Worm (Caenorhabditis elegans) whole organism, L3 larva: ENCODE data around the gene brd-1.

Experiments used
- ZK546.5 ChIP-seq: sonication (generic microtip); optimal IDR thresholded peaks from 2 replicates; lab custom pipeline; 2017; ENCODE audit warnings: missing biosample characterization, missing genetic modification characterization
- aly-2 ChIP-seq: fragments of 150-350 bp; optimal IDR thresholded peaks from 2 replicates; lab custom pipeline; 2014; ENCODE audit warnings: missing biosample characterization, missing genetic modification characterization
- ama-1 ChIP-seq: fragments of 150-350 bp; optimal IDR thresholded peaks from 2 replicates; lab custom pipeline; 2018
- ceh-28 ChIP-seq: fragments of 150-350 bp; optimal IDR thresholded peaks from 2 replicates; lab custom pipeline; 2014; ENCODE audit warnings: missing biosample characterization, missing genetic modification reagents, missing genetic modification characterization
- ceh-82 ChIP-seq: fragments of 150-350 bp; optimal IDR thresholded peaks from 2 replicates; lab custom pipeline; 2014; ENCODE audit warnings: missing biosample characterization, missing genetic modification characterization
- egl-5 ChIP-seq: fragments of 150-350 bp; optimal IDR thresholded peaks from 2 replicates; lab custom pipeline; 2017; ENCODE audit warnings: missing biosample characterization, missing genetic modification reagents, missing genetic modification characterization, inconsistent platforms
- elt-1 ChIP-seq: fragments of 150-350 bp; optimal IDR thresholded peaks from 2 replicates; lab custom pipeline; 2014; ENCODE audit warnings: missing biosample characterization, missing genetic modification characterization
- elt-2 ChIP-seq: sonication (generic microtip); optimal IDR thresholded peaks from 2 replicates; lab custom pipeline; 2016; ENCODE audit warnings: missing genetic modification reagents, mild to moderate bottlenecking, missing genetic modification characterization, missing compliant biosample characterization
- elt-3 ChIP-seq, 3 experiments: fragments of 150-350 bp in 1 of 3; sonication (generic microtip) in 2 of 3; optimal IDR thresholded peaks; 2 replicates in 2 of 3; 4 replicates in 1 of 3; lab custom pipeline; 2014 to 2017; ENCODE audit warnings: missing biosample characterization in 3 of 3, missing genetic modification characterization in 3 of 3
- eor-1 ChIP-seq, 2 experiments: fragments of 150-350 bp; optimal IDR thresholded peaks; 2 replicates each; lab custom pipeline; 2014 to 2018; ENCODE audit warnings: missing biosample characterization in 2 of 2, missing genetic modification characterization in 2 of 2
- fkh-10 ChIP-seq: sonication (generic microtip); optimal IDR thresholded peaks from 2 replicates; lab custom pipeline; 2017; ENCODE audit warnings: missing biosample characterization, missing genetic modification reagents, missing genetic modification characterization
- fos-1 ChIP-seq: fragments of 150-350 bp; optimal IDR thresholded peaks from 2 replicates; lab custom pipeline; 2014; ENCODE audit warnings: missing biosample characterization, missing genetic modification characterization
- hmg-11 ChIP-seq: sonication (generic microtip); optimal IDR thresholded peaks from 2 replicates; lab custom pipeline; 2016; ENCODE audit warnings: missing genetic modification characterization, missing compliant biosample characterization
- jun-1 ChIP-seq: fragments of 150-350 bp; optimal IDR thresholded peaks from 2 replicates; lab custom pipeline; 2014; ENCODE audit warnings: missing biosample characterization, missing genetic modification reagents, missing genetic modification characterization
- lin-15B ChIP-seq: fragments of 150-350 bp; optimal IDR thresholded peaks from 2 replicates; lab custom pipeline; 2014; ENCODE audit warnings: missing biosample characterization, missing genetic modification characterization
- lin-39 ChIP-seq: fragments of 150-350 bp; optimal IDR thresholded peaks from 2 replicates; lab custom pipeline; 2018; ENCODE audit warnings: missing biosample characterization, missing genetic modification reagents, missing genetic modification characterization
- lsy-12 ChIP-seq: sonication (generic microtip); optimal IDR thresholded peaks from 2 replicates; lab custom pipeline; 2016; ENCODE audit warnings: mild to moderate bottlenecking, missing genetic modification characterization, missing compliant biosample characterization
- mdl-1 ChIP-seq: fragments of 150-350 bp; optimal IDR thresholded peaks from 2 replicates; lab custom pipeline; 2014; ENCODE audit warnings: missing biosample characterization, missing genetic modification characterization
- nfya-1 ChIP-seq: sonication (generic microtip); optimal IDR thresholded peaks from 2 replicates; lab custom pipeline; 2017; ENCODE audit warnings: missing genetic modification characterization, mild to moderate bottlenecking, missing compliant biosample characterization, antibody characterized with exemption, moderate library complexity; ENCODE audit not compliant: insufficient read depth
- nhr-11 ChIP-seq: fragments of 150-350 bp; optimal IDR thresholded peaks from 2 replicates; lab custom pipeline; 2014; ENCODE audit warnings: missing biosample characterization, missing genetic modification characterization
- nhr-12 ChIP-seq: fragments of 150-350 bp; optimal IDR thresholded peaks from 2 replicates; lab custom pipeline; 2014; ENCODE audit warnings: missing biosample characterization, missing genetic modification characterization
- nhr-23 ChIP-seq: fragments of 150-350 bp; optimal IDR thresholded peaks from 2 replicates; lab custom pipeline; 2014; ENCODE audit warnings: missing biosample characterization, missing genetic modification reagents, missing genetic modification characterization
- nhr-237 ChIP-seq: fragments of 150-350 bp; optimal IDR thresholded peaks from 2 replicates; lab custom pipeline; 2014; ENCODE audit warnings: missing biosample characterization, missing genetic modification characterization
- nhr-25 ChIP-seq: sonication (generic microtip); optimal IDR thresholded peaks from 2 replicates; lab custom pipeline; 2017; ENCODE audit warnings: missing biosample characterization, missing genetic modification characterization
- nhr-28 ChIP-seq: fragments of 150-350 bp; optimal IDR thresholded peaks from 2 replicates; lab custom pipeline; 2014; ENCODE audit warnings: missing biosample characterization, missing genetic modification characterization
- nhr-43 ChIP-seq: sonication (generic microtip); optimal IDR thresholded peaks from 2 replicates; lab custom pipeline; 2016; ENCODE audit warnings: mild to moderate bottlenecking, missing genetic modification characterization, missing compliant biosample characterization; ENCODE audit not compliant: poor library complexity, severe bottlenecking
- nhr-76 ChIP-seq: fragments of 150-350 bp; sonication (generic microtip); optimal IDR thresholded peaks from 5 replicates; lab custom pipeline; 2014; ENCODE audit warnings: missing biosample characterization, missing genetic modification characterization
- pha-4 ChIP-seq: fragments of 150-350 bp; optimal IDR thresholded peaks from 2 replicates; lab custom pipeline; 2014; ENCODE audit warnings: missing biosample characterization, missing genetic modification reagents, missing genetic modification characterization
- pqm-1 ChIP-seq: fragments of 150-350 bp; optimal IDR thresholded peaks from 2 replicates; lab custom pipeline; 2017; ENCODE audit warnings: missing biosample characterization, missing genetic modification characterization, inconsistent platforms
- skn-1 ChIP-seq: fragments of 150-350 bp; optimal IDR thresholded peaks from 2 replicates; lab custom pipeline; 2014; ENCODE audit warnings: missing biosample characterization, missing genetic modification characterization
- snpc-4 ChIP-seq: fragments of 150-350 bp; optimal IDR thresholded peaks from 2 replicates; lab custom pipeline; 2014; ENCODE audit warnings: missing biosample characterization, missing genetic modification characterization
- tbx-2 ChIP-seq: sonication (generic microtip); optimal IDR thresholded peaks from 2 replicates; lab custom pipeline; 2016; ENCODE audit warnings: mild to moderate bottlenecking, missing genetic modification characterization, missing compliant biosample characterization
- unc-39 ChIP-seq: sonication (generic microtip); optimal IDR thresholded peaks from 4 replicates; lab custom pipeline; 2017; ENCODE audit warnings: missing biosample characterization, missing genetic modification characterization
- zag-1 ChIP-seq: fragments of 150-350 bp; optimal IDR thresholded peaks from 2 replicates; lab custom pipeline; 2014; ENCODE audit warnings: missing biosample characterization, missing genetic modification characterization
- ztf-11 ChIP-seq: fragments of 150-350 bp; optimal IDR thresholded peaks from 2 replicates; lab custom pipeline; 2014; ENCODE audit warnings: missing biosample characterization, missing genetic modification characterization

The brd-1 gene

ce11 chrIII:6873724-6874123 is 15.6 kb downstream of the brd-1 start:
- TF ChIP-seq elt-3 (tag; optimal IDR thresholded peaks at IDR 0.05; lab: Kevin White, UChicago) (no peak), nhr-43 (tag; lab: Kevin White, UChicago) (peak; percentile 21), nfya-1 (tag; lab: Kevin White, UChicago) (peak; percentile 19), tbx-2 (tag; lab: Kevin White, UChicago) (peak; percentile 21), nhr-11 (tag; lab: Kevin White, UChicago) (peak; percentile 2), fkh-10 (GFP tag; lab: Kevin White, UChicago) (no peak), nhr-76 (tag; lab: Kevin White, UChicago) (no peak), lsy-12 (tag; lab: Kevin White, UChicago) (no peak)
- TF ChIP-seq, all 47 proteins: peak for 4

DNA sequence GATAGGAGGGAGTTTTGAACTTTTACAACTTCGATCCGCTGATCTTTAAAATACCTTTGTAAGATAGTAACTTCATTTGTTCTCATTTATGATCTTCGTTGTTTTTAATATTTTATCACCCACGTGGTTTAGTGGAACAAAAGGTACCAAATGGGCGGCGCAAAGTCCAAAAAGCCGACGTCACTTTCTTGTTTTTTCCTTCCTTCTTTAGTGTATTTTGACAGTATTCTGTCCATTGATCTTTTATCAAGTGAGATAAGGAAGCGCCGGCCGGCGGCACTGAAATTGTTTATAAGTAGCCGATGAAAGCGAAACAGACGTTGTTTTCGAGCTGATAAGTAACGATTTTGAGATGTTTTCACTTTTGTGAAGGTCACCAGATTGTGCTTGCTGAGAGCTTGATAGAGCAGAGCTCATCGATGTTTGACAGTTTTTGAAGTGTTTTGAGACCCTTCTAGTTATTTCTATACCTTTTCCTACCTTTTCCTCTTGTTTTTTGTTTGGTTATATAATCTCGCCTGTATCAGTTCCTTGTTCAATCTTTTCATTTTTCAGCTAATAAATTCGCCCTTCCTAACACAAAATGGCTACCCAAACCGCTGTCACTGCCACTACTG is 16.7 kb downstream of the brd-1 start, which contains the start of gene K04C2.3:
Gene K04C2.3, plus strand, starts transcription at position 556 of the 617 bp plus-strand sequence.
- TF ChIP-seq elt-2 (tag; lab: Kevin White, UChicago) = peak; percentile 31
- no peak for TF ChIP-seq ZK546.5
- no peak for TF ChIP-seq unc-39 (tag; lab: Kevin White, UChicago)
- peak; percentile 67 for TF ChIP-seq nhr-43 (tag; lab: Kevin White, UChicago)
- TF ChIP-seq nhr-23 (tag; lab: Kevin White, UChicago) = peak; percentile 40
- TF ChIP-seq jun-1 (tag; lab: Kevin White, UChicago) = peak; percentile 14
- TF ChIP-seq fos-1 (tag; lab: Kevin White, UChicago) = no peak
- TF ChIP-seq pqm-1 (tag; lab: Kevin White, UChicago) = peak; percentile 89
- no peak for TF ChIP-seq aly-2
- TF ChIP-seq snpc-4 (tag; lab: Kevin White, UChicago) = no peak
- TF ChIP-seq, all 47 proteins: peak for 5

DNA sequence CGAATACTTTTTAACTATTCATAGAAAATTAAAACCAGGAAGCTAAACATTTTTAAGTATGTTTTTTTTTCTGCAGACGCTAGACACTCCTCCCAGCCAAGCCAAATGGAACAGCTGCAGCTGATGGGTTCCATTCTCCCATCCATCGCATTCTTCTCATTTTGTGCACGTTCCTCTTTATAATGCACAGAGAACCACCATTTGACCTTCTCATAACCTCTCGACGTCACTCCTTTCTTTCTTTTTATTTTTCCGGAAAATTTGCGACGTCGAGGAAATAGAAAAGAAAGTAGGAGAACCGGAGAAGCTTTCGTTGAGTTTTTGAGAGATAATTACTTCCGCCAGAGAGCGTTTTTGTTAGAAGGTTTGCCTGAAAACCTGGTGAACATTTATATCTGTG is 17.6 kb downstream of the brd-1 start:
- TF ChIP-seq egl-5 (tag; lab: Kevin White, UChicago) (peak; percentile 37), nhr-28 (tag; lab: Kevin White, UChicago) (no peak), ama-1 (lab: Kevin White, UChicago) (peak; percentile 29), nhr-76 (tag; lab: Kevin White, UChicago) (no peak), pha-4 (tag; lab: Kevin White, UChicago) (no peak), lin-15B (tag; lab: Kevin White, UChicago) (no peak), nfya-1 (tag; lab: Kevin White, UChicago) (peak; percentile 33), lin-39 (tag; lab: Kevin White, UChicago) (peak; percentile 18)

ce11 chrIII:6871067-6871466 is 18.2 kb downstream of the brd-1 start:
- peak; percentile 59 for TF ChIP-seq lin-39 (tag; lab: Kevin White, UChicago)
- no peak for TF ChIP-seq lin-15B (tag; lab: Kevin White, UChicago)
- TF ChIP-seq nhr-76 (tag; lab: Kevin White, UChicago) = no peak
- TF ChIP-seq hmg-11 (tag; lab: Kevin White, UChicago) = no peak
- no peak for TF ChIP-seq nhr-28 (tag; lab: Kevin White, UChicago)
- peak; percentile 41 for TF ChIP-seq nfya-1 (tag; lab: Kevin White, UChicago)
- no peak for TF ChIP-seq unc-39 (tag; lab: Kevin White, UChicago)
- TF ChIP-seq nhr-12 (tag; lab: Kevin White, UChicago) = no peak

- no peak for TF ChIP-seq nhr-237
- no peak for TF ChIP-seq elt-2 (tag; lab: Kevin White, UChicago)
- TF ChIP-seq ztf-11 (tag; lab: Kevin White, UChicago) = no peak
- TF ChIP-seq ceh-28 = no peak
- no peak for TF ChIP-seq zag-1 (tag; lab: Kevin White, UChicago)
- TF ChIP-seq pha-4 (tag; lab: Kevin White, UChicago) = no peak
- no peak for TF ChIP-seq nhr-25 (tag; lab: Kevin White, UChicago)
- no peak for TF ChIP-seq eor-1 (tag; optimal IDR thresholded peaks at IDR 0.05; lab: Kevin White, UChicago)
- no peak for TF ChIP-seq mdl-1 (tag; lab: Kevin White, UChicago)
- no peak for TF ChIP-seq nhr-76 (tag; lab: Kevin White, UChicago)
- TF ChIP-seq skn-1 = no peak
- TF ChIP-seq ceh-82 (tag; lab: Kevin White, UChicago) = no peak
- TF ChIP-seq unc-39 (tag; lab: Kevin White, UChicago) = no peak
- TF ChIP-seq nhr-28 (tag; lab: Kevin White, UChicago) = no peak
- TF ChIP-seq lin-15B (tag; lab: Kevin White, UChicago) = no peak
- TF ChIP-seq hmg-11 (tag; lab: Kevin White, UChicago) = no peak
- no peak for TF ChIP-seq elt-1
Measured at ce11 chrIII:6869996-6870395, 19.3 kb downstream of the brd-1 start, which contains the start of gene K04C2.8. K04C2.8 (plus strand) TSS chrIII:6870296.
